Worm (Caenorhabditis elegans): ENCODE data around the gene T12D8.10.

DNA sequence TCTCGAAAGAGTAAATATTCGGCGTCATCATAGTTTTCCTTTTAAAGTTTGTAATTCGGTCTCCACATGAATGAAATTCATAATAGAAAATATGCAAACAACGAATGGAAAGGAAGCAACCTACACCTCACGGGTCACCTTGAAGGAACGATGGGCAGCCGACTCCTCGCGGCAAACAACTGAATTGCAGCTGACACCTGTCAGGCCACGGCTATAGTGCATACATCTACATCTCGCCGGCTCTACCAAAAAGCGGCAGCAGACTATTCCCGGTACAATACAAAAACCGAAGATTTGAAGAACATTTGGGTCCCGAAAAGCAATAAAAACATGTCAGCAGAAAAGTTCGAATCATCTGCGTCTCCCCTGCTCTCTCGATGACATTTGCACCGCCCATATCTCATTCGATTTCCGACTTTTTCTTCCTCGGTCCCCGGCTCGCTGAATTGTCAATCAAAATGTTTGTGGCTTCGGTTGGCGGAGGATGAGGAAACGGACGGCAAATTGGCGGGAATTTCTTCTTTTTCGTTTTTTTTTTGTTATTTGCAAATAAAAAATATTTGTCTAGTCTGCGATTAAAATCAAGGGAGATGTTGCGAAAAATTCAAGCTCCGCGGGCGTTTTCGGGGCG, 6.3 kb downstream of the T12D8.10 start:
- TF ChIP-seq ama-1 (optimal IDR thresholded peaks at IDR 0.05) (no peak), nhr-84 (tag; optimal IDR thresholded peaks at IDR 0.05) (no peak), blmp-1 (tag; optimal IDR thresholded peaks at IDR 0.05) (no peak), mef-2 (tag; optimal IDR thresholded peaks at IDR 0.05) (no peak), skn-1 (tag; optimal IDR thresholded peaks at IDR 0.05) (no peak), C16A3.4 (tag; optimal IDR thresholded peaks at IDR 0.05) (no peak)

All from whole organism, L1 larva.